Fruit fly (Drosophila melanogaster) S2 (cell line): ENCODE measurements around the gene CG13837.

Experiments used
- CG8478 ChIP-seq: fragments of >200 bp; optimal IDR thresholded peaks from 2 replicates; lab custom pipeline; 2018
- CTCF ChIP-seq, 2 experiments: fragments of >200 bp; optimal IDR thresholded peaks; 2 replicates each; lab custom pipeline; 2018

Gene CG13837

dm6 chr3R:23067209-23067826 lies 23.5 kb downstream of the CG13837 start, which contains the start of gene CG17111:
Gene CG17111, minus strand, starts transcription at chr3R:23067259.
- TF ChIP-seq CG8478 (lab: Kevin White, UChicago) (no peak), CTCF (optimal IDR thresholded peaks at IDR 0.05; lab: Kevin White, UChicago) (no peak)

dm6 chr3R:23074480-23074879 lies 30.7 kb downstream of the CG13837 start:
- TF ChIP-seq CTCF (optimal IDR thresholded peaks at IDR 0.05; lab: Kevin White, UChicago), result no peak
- TF ChIP-seq CG8478 (lab: Kevin White, UChicago), result no peak

dm6 chr3R:23081265-23081664 lies 37.5 kb downstream of the CG13837 start:
- TF ChIP-seq CTCF (optimal IDR thresholded peaks at IDR 0.05; lab: Kevin White, UChicago) (no peak), CG8478 (lab: Kevin White, UChicago) (no peak)

- TF ChIP-seq CTCF (optimal IDR thresholded peaks at IDR 0.05; lab: Kevin White, UChicago) (no peak), CG8478 (lab: Kevin White, UChicago) (no peak)
Measured at dm6 chr3R:23088252-23088651, 44.5 kb downstream of the CG13837 start.

DNA sequence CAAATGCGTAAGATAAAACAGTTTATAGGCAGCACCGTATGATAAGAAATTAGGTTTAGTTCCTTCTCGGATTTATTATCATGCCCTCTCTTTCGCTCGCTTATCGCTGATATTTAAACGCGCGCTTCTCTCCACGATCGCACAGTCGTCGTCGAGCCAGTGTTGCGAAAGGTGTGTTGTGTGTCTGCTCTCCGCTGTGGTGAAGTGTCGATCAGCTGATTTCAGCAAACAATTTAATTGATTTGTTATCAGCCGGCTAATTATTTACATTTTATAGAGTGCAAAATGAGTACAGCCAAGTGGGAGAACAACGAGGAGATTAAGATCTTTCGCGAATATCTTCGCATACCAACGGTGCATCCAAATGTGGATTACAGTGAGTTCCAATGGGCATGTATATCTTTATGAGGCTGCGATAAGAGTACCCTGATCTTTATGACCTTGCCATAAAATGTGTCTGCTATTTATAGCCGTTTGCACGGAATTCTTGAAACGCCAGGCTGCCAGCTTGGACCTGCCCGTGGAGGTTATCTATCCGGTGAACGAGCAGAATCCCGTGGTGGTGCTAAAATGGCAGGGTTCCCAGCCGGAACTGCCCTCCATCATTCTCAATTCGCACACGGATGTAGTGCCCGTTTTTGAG lies 47.9 kb downstream of the CG13837 start, which contains the start of the genes CG17110 and CG6726:
Gene CG17110 (plus strand): TSS at position 139 of the 643 bp plus-strand sequence.
Gene CG6726 (plus strand): TSS at position 139 of the 643 bp plus-strand sequence.
- TF ChIP-seq CG8478 (lab: Kevin White, UChicago) (no peak), CTCF (optimal IDR thresholded peaks at IDR 0.05; lab: Kevin White, UChicago) (no peak)
